Worm (Caenorhabditis elegans): Measurements from ENCODE around the gene K02C4.3.

Gene K02C4.3

DNA sequence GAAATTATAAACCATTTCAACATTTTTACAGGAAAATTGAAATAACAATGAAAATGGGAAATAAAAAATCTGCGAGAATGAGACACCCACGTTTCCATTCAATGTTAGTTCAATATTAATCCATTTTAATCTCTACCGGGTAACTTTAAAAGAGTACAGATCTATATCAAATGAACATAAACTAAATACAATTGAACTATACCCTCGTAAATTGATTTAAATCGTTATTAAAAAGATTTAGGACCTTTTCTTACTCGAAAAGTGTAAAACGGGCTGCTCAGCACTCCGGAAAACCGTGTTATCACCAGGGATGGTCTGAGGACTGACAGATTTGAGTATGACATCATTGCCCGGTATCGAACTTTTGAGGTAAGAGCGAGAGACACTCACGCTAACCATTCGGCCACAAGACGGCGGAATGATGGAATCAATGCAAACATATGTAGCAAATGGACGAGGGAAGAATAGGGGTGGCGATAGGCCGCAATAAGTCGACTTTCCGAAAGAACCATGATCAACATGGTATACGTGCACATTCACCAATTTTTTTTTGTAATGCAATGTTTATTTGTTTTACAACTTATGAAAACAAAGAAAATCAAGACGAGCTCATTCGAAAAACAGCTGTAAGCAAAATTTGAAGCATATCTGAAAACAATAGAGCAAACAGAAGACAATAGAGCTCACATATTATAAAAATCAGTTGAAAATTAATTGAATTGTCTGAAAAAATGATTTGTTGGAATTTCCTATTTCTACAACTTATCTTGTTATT is 20.5 kb upstream of the K02C4.3 start, which contains the start of the genes chst-1 and C41C4.9:
TSS of gene chst-1 (minus strand) at position 51 of the 775 bp plus-strand sequence.
TSS of gene C41C4.9 (plus strand) at position 725 of the 775 bp plus-strand sequence.
- no peak for TF ChIP-seq unc-62 (GFP tag; optimal IDR thresholded peaks at IDR 0.05)

DNA sequence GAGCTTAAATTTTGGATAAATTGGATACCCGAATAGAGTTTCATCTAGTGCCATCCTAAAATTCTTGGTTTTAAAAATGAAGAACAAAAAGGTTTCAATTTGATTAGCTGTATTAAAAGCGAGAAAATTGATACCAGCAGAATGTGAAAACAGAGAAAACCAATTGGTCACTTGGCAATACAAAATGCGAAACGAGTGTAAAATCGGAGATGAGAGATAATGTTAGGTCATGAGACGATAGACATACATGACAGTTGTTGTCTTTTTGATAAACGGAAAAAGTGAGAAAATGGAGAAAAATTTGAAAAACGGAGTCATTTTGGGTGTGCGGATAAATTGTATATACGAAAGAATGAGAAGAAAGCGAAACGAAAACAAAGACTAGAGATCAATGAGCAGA is 18.3 kb upstream of the K02C4.3 start, which contains the start of gene sfxn-5:
TSS of gene sfxn-5 (minus strand) at position 55 of the 400 bp plus-strand sequence.
- no peak for TF ChIP-seq unc-62 (GFP tag; optimal IDR thresholded peaks at IDR 0.05)

DNA sequence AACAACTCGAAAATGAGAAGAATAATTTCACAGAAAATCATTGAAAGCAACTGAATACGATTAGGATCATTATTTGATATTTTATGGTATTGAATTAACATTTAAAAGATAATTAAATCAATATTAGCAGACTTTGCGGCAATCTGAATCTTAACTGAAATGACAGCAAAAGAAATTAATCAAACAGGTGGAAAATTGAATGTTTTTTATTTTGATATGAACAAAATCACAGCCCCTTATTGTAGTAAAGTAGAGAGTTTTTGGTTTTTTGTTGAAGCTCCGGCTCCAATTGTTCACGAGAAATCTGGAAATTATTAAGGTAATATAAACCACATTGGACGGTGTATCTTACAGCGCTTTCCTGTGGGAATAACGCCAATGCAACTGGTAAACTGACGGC is 15.4 kb upstream of the K02C4.3 start, which contains the start of gene sre-2:
TSS of gene sre-2 (minus strand) at position 101 of the 400 bp plus-strand sequence.
- TF ChIP-seq unc-62 (GFP tag; optimal IDR thresholded peaks at IDR 0.05), result no peak

DNA sequence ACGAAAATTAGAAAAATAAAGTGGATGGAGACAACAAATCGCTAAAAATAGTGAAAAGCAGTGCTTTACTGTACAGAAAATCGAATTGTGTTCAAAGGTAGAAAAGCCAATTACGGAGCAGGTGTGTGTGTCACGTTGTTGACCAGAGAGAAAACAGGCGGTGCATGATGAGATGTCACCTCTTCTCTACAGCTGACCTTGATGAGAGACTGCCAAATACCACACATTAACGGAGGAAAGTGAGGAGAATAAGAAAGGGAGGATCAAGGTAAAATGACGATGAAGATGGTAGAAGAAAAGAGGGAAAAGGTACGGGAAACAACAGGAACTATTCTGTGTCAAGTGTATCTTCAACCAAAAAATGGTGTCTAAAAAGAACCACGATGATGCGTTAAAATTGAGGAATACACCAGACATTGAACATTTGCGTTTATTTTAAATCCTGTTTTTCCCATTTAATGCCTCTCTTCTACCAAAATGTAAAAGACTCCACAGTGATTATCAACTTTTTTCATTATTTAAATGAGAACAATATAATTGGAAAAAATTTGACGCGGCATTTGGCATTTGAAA is 12.6 kb upstream of the K02C4.3 start:
- no peak for TF ChIP-seq unc-62 (GFP tag; optimal IDR thresholded peaks at IDR 0.05)

DNA sequence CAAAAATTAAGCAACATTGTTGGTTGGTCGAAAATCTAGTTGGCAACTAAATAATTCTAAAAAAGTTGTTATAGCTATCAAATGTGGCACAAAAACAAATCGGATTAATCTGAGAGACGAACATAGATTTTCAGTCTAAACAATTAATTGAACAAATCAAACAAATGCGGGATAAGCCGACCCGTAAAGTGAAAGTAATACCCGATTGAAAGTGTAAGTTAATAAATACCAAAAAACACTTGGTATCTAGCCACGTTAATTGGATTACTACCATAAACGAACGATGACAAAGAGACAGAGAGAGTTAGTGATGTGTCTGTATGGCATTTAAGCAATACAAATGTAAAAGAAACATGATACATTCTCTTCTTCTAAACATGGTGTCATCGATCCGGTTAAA is 7.3 kb upstream of the K02C4.3 start:
- TF ChIP-seq unc-62 (GFP tag; optimal IDR thresholded peaks at IDR 0.05), result no peak

DNA sequence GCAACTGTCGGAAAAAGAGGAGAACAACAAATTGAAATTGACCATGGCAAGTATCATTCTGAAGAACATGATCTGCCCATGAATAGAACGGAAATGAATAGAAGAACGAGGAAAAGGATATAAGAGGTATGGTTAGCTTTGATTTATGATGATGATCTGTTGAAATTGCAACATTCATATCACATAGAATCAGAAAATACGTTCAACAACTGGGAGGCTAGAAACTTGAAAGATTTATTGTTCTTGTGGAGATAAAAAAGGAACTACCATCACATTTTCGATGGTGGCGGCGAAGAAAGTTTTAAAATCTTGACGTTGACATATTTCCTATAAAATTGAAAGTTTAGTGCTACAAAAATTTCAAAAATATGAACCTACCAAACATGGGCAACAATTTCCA is 6.6 kb upstream of the K02C4.3 start:
- TF ChIP-seq unc-62 (GFP tag; optimal IDR thresholded peaks at IDR 0.05), result no peak

DNA sequence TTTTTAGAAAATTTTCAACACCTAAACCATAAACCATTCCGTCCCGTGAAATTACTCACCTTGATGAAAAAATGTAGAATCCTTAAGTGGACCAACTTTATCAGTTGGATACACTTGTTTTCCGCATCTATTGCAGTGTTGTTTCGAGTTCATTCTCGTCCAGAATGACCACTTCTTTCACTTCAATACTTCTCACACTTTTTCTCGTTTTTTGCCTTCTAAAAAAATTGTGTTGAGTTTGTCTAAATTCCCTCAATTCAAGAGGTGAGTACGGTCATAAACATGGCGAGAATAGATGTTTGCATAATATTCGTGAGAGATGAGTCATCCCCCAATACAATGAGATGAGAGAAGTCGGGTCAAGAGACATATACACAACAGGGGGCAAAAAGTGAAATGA is 5.9 kb upstream of the K02C4.3 start, which contains the start of gene ltd-1:
TSS of gene ltd-1 (minus strand) at position 218 of the 400 bp plus-strand sequence.
- no peak for TF ChIP-seq unc-62 (GFP tag; optimal IDR thresholded peaks at IDR 0.05)

DNA sequence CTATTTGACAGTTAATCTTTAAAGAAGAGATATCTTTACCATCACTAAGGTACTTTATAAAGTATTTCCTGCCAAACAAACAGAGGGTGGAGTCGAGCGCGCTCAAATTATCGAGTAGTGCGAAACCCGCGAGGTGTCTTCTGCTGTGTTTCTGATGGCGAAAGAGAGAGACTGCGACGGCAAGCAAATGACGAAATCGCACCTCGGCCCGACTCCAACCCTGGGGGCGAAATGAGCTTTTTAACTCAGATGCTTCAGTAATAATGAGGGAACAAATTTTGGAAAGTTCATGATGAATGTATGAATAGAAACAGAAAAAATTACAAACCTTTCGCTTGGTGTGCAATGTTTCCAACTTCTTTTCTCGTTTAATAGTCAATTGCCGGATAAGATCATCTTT is 4.9 kb upstream of the K02C4.3 start:
- TF ChIP-seq unc-62 (GFP tag; optimal IDR thresholded peaks at IDR 0.05), result no peak

DNA sequence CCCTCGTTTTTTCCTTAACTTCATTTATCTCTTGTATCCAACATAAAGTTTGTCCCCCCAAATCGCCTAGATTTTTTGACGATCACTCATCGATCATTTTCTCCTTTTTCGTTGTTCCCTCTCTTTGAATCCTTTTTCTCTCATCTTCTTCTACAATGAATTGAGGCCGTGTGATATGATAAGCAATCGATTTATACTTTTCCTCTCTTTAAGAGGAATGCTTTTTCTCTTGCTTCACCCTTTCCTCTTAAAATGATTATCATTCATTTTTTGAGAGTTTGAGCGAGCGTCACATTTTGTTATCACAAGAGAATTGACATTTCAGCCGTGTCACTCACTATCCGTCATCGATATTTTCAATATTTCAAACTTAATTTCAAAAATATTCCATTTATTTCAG is 8.6 kb downstream of the K02C4.3 start, which contains the start of gene K02C4.5:
TSS of gene K02C4.5 (plus strand) at position 395 of the 400 bp plus-strand sequence.
- TF ChIP-seq unc-62 (GFP tag; optimal IDR thresholded peaks at IDR 0.05), result no peak

DNA sequence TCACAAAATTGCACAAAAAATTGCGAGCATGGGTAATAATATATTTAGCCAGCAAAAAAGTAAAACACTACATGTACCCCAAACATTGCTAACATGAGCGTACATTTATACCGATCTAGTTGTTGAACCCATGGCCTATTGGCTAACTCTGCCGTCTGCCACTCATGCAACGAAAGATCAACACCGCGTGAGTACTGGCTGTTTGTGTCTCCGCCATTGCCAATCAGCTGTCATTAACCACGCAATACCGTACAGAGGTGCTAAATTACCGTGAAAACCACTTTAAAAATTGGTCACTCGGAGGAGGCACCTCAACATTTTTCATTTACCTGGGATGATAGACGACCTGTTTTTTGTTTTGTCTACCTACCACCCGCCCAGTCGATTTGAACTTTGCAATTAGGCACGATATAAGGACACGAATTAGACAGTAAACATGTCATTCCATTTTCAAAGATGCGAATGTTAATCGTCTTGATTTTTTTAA is 11.3 kb downstream of the K02C4.3 start, which contains the start of gene K02C4.2:
TSS of gene K02C4.2 (plus strand) at position 437 of the 487 bp plus-strand sequence.
- no peak for TF ChIP-seq unc-62 (GFP tag; optimal IDR thresholded peaks at IDR 0.05)

DNA sequence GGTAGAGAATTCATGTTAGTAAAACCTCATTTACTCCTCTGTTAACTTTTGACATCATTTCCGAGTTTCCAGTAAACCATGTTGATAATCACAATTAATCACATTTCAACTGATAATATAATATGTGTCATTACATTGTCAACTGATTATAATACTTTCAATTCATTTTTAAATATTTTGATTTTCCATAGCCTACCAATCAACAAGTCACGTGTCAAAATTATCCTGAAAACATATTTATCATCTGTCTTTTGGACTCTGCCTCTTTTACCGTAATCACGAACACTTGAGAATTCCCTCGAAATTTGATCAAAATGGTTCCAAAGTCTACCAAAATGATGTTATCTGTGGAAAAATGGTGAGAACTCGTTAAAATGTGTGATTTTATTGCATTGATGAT is 12.6 kb downstream of the K02C4.3 start:
- TF ChIP-seq unc-62 (GFP tag; optimal IDR thresholded peaks at IDR 0.05), result no peak

DNA sequence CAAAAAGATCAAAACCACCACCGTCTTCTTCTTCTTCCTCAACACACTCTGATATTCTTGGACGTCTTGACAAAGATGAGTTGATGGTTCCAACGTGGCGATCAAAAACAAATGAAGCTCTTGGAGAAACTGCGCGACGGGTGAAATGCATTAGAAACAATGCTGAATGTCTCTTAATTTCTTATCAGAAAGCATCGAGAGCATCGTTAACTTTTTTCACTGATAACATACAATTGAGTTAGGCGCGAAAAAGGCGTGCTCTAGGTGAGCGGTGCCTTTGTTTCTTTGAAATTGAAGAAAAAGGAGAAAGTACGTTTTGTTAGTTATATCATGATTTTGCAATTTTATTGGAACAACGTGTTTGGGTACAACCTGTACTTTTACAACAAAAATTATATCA is 13.4 kb downstream of the K02C4.3 start, which contains the start of gene gpcp-2:
TSS of gene gpcp-2 (minus strand) at position 153 of the 400 bp plus-strand sequence.
- no peak for TF ChIP-seq unc-62 (GFP tag; optimal IDR thresholded peaks at IDR 0.05)

DNA sequence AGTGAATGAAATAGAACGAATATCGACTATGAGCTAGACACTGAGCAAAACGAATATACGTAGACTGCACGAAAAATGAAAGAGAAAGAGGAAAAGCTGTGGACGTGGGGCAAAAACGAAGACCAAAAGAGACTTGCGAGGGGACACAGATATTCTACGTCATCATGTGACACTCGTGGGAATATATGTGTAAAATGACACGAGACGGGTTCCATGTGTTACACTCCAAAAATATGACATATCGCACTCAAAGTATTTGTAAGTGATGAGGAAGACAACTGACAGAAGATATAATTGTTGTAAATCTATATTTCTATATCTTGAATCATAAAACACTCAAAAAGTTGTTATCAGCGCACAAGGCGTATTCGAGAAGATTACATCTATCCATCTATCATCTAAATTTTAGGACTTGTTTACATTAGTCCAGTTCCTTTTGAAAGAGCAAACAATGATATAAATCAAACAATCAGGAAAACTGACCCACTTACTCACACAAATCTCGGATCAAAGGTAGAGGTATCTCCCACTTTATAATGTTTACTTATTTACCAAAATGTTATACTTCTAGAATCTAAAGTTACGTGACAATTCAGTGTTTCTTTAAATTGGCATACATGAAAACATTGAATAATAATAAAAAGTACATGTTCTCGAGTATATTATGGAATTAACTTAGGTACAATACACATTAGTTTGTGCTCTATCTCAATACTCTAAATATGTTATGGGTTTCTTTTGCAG is 14.7 kb downstream of the K02C4.3 start:
- no peak for TF ChIP-seq unc-62 (GFP tag; optimal IDR thresholded peaks at IDR 0.05)

DNA sequence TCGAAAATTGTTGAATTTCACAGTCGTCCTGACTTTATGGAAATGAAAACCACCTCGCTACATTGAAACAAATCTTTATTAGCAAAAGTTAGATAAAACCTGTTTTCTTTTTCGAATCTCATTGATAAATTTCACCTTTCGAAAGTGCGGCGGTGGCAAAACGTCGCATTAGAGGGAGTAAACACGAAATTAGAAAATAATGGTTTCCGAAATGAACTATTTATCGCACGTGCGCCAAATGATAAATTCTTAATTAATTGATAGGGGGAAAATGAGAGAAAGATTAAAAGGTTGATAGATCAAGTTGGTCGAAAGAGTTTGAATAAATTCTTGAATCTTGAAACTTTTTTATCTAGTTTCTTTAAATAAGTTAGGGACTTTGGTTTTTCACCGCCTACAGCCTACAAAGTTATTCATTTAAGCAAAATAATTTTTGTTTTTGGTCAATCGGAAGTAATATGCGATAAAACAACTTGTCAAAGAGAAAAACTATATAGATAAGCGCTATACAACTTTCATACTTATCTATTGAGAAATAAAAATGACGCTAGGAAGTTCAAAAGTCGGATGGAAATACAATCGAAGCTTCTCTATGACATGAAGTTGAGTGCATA is 15.5 kb downstream of the K02C4.3 start:
- no peak for TF ChIP-seq unc-62 (GFP tag; optimal IDR thresholded peaks at IDR 0.05)

DNA sequence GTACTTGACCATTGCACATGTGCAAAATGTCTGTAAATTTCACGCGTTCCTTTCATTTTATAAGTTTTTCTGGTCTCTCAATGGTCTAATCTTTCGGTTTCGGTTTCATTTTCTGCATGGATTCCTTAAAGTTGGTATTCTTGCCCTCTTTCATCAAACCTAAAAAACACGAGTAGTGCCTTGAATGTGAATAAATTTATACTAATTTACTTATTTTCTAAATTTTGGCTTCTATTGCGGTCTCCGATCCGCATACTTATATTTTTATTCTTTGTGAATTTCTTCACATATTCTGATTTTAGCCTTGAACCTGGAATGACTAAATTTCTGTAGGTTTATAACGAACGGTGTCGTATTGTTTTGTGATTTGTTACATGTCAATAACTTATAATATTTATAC is 20.7 kb downstream of the K02C4.3 start, which contains the start of gene pdha-1:
TSS of gene pdha-1 (plus strand) at position 301 of the 400 bp plus-strand sequence.
- no peak for TF ChIP-seq unc-62 (GFP tag; optimal IDR thresholded peaks at IDR 0.05)
